Fruit fly (Drosophila melanogaster): ENCODE results near the gene Mt2.

The Mt2 gene

DNA sequence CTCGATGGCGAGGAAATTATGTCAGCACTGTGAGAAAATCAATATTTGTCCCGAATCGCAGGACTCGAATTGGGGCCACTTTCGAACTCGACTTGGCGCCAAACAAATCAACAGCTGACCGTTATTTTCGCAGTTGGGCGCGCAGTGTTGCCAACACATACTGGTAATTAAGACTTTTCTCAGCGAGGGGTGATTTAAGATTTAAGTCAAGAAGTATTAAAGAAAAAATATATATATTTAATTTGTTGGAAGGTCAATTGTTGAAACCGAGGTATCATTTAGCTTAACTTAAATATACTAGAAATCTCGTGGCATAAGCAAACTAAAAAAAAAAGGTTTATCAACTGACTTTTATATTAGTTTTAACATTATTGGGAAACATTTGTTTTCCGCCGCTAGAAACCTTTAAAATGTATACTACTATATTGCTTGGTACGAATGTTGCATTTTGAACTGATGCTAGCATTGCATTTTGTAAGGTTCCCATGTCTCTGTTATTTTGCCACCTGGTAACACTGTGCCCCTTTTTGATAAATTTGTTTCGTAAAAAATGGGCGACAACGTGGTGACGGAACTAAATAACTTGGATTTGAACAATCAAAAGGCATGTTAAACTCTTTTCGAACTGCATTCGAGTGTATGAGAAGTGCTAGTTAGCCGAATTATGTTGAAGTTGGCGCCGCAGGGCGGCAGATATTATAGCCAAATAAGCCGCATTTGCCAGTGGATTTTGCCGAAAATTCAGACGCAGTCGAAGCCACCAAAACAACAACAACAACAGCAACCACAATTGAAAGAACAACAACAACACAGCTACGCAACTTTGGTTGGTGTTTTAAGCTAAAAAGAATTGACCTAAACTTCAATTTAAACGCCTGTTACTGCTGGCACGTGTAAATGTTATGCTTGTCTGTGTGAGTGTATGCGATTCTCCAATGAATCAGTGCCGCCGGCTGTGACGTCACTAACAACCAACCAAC, 7.2 kb downstream of the Mt2 start, which contains the start of the genes Patsas and ThrRS (continued):
- peak; percentile 92 for TF ChIP-seq CG30403 (GFP tag; optimal IDR thresholded peaks at IDR 0.05)
- TF ChIP-seq CG34224 (GFP tag; IDR thresholded peaks at IDR 0.05; ENCODE audit: partially characterized antibody) = no peak
- no peak for TF ChIP-seq crol (GFP tag; IDR thresholded peaks at IDR 0.05)
- TF ChIP-seq CG33557 (GFP tag; optimal IDR thresholded peaks at IDR 0.05) = peak; percentile 75

DNA sequence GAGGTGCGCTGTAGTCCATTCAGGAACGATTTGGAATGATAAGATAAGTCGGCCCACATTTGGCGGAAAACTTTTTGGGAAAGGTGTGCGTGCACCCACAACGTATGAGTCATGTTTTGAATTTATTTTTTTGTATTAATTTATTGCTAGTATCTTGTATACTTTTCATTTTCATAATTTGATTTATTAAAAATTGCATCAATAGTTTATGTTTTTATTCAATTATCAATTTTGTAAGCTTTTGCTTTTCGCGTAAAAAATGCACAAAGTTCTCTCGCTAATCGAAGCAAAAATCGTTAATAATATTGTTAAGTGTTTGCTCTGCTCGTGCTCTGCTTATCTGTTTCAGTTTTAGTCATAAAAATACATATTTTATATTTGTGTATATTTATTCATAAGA, 10.8 kb downstream of the Mt2 start:
- TF ChIP-seq sug (tag; optimal IDR thresholded peaks at IDR 0.05) = peak; percentile 10
- TF ChIP-seq bbx (GFP tag; IDR thresholded peaks at IDR 0.05; ENCODE audit: partially characterized antibody) = no peak
- 0 out of 2 replicates have a peak, but pooled peaks have one; percentile 34 for TF ChIP-seq GATAe (GFP tag; conservative IDR thresholded peaks at IDR 0.05)
- no peak for TF ChIP-seq slp2 (GFP tag; optimal IDR thresholded peaks at IDR 0.05)
- peak; percentile 31 for TF ChIP-seq exex (tag; optimal IDR thresholded peaks at IDR 0.05)
- TF ChIP-seq sens (GFP tag) = peak; percentile 26
- TF ChIP-seq sd (tag; optimal IDR thresholded peaks at IDR 0.05) = peak; percentile 40
- peak; percentile 21 for TF ChIP-seq kay (GFP tag; optimal IDR thresholded peaks at IDR 0.05)

DNA sequence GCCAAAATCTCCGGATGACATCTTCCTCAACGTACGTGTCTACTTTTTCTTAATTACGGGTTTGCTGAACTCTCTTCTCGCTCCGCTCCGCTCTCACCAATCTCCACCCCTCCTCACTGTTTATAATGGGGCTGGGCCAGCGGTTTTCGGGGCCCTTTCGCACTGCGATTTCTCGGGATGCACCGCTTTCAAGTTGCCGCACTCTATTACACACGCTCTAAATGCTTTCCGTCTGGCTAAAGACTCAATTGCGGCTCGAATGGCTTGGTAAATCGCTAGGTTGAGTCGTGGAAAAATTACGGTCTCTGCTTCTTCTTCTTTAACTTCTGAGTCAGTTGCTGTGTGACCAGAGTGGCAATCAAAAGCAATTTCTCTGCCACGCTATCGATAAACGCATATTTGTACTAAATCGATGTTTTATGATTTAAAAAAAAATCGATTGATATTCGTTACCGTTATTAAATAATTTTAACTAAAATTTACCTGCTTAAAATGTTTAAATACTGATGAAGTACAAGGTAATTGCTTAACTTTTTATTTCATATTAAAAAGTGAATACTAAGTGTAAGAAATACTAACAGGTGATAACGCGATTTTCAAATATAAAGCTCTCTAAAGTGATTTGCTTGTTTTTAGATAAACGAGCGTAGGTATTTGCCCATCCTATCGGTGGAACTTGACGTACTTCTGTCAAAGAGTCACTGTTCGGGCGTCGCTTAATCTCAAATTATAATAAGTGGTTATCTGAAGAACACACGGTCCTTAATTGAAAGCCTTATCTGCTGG, 12.6 kb downstream of the Mt2 start, which contains the start of the genes Rab6 and Phae1:
Gene Rab6, minus strand, starts transcription at position 338 of the 786 bp plus-strand sequence.
Gene Phae1, plus strand, starts transcription at position 639 of the 786 bp plus-strand sequence.
- no peak for TF ChIP-seq CG6272 (GFP tag; IDR thresholded peaks at IDR 0.05)
- TF ChIP-seq CG32767 (GFP tag; IDR thresholded peaks at IDR 0.05) = no peak
- peak; percentile 14 for TF ChIP-seq lilli (GFP tag; optimal IDR thresholded peaks at IDR 0.05)
- TF ChIP-seq gsb-n (tag; optimal IDR thresholded peaks at IDR 0.05) = peak; percentile 40
- no peak for TF ChIP-seq danr (GFP tag; IDR thresholded peaks at IDR 0.05)
- peak; percentile 6 for TF ChIP-seq her (GFP tag; optimal IDR thresholded peaks at IDR 0.05)
- TF ChIP-seq gro (GFP tag; optimal IDR thresholded peaks at IDR 0.05) = peak; percentile 29
- TF ChIP-seq tna (GFP tag; IDR thresholded peaks at IDR 0.05; ENCODE audit: partially characterized antibody) = peak; percentile 55; the same call in 1 of the 2 replicates
- peak; percentile 85; the same call in 1 of the 3 replicates for TF ChIP-seq CG34422 (GFP tag; IDR thresholded peaks at IDR 0.05)
- peak; percentile 55 for TF ChIP-seq Ets97D (GFP tag; optimal IDR thresholded peaks at IDR 0.05)
- no peak for TF ChIP-seq rib (GFP tag; IDR thresholded peaks at IDR 0.05)
- TF ChIP-seq CG18262 (tag; optimal IDR thresholded peaks at IDR 0.05) = peak; percentile 13
- TF ChIP-seq CG42726 (GFP tag; IDR thresholded peaks at IDR 0.05; ENCODE audit: partially characterized antibody) = peak; percentile 42; the same call in 1 of the 2 replicates
- TF ChIP-seq CG10654 (GFP tag; optimal IDR thresholded peaks at IDR 0.05) = no peak
- peak; percentile 56 for TF ChIP-seq CG10267 (tag; optimal IDR thresholded peaks at IDR 0.05)
- no peak for TF ChIP-seq Ssrp (tag; optimal IDR thresholded peaks at IDR 0.05)
- TF ChIP-seq Nf-YB (GFP tag; optimal IDR thresholded peaks at IDR 0.05) = peak; percentile 13
- peak; percentile 73 for TF ChIP-seq E2f2 (GFP tag; IDR thresholded peaks at IDR 0.05)
- TF ChIP-seq sd (tag; optimal IDR thresholded peaks at IDR 0.05) = peak; percentile 86
- peak; percentile 83 for TF ChIP-seq unc-4 (GFP tag; IDR thresholded peaks at IDR 0.05; ENCODE audit: partially characterized antibody)
- peak; percentile 92 for TF ChIP-seq Myb (GFP tag; optimal IDR thresholded peaks at IDR 0.05)
- peak; percentile 55; the same call in 1 of the 2 replicates for TF ChIP-seq CG2129 (GFP tag; IDR thresholded peaks at IDR 0.05; ENCODE audit: partially characterized antibody)
- peak; percentile 4 for TF ChIP-seq CG10147 (GFP tag; optimal IDR thresholded peaks at IDR 0.05)
- peak; percentile 99 for TF ChIP-seq MESR4 (GFP tag; optimal IDR thresholded peaks at IDR 0.05)
- peak; percentile 35 for TF ChIP-seq CG15514 (GFP tag; optimal IDR thresholded peaks at IDR 0.05)
- peak; percentile 29 for TF ChIP-seq sens (GFP tag)
- TF ChIP-seq CG9797 (GFP tag; optimal IDR thresholded peaks at IDR 0.05) = peak; percentile 81
- no peak for TF ChIP-seq toy (GFP tag; IDR thresholded peaks at IDR 0.05)
- no peak for TF ChIP-seq kni (GFP tag; optimal IDR thresholded peaks at IDR 0.05)
- peak; percentile 60; the same call in 1 of the 3 replicates for TF ChIP-seq CG7963 (GFP tag; IDR thresholded peaks at IDR 0.05; ENCODE audit: partially characterized antibody)
- TF ChIP-seq hbn (GFP tag; IDR thresholded peaks at IDR 0.05; ENCODE audit: partially characterized antibody) = peak; percentile 74
- TF ChIP-seq Bgb (GFP tag; IDR thresholded peaks at IDR 0.05; ENCODE audit: partially characterized antibody) = peak; percentile 87
